Fruit fly (Drosophila melanogaster): ENCODE measurements around the gene hh.

Gene hh

dm6 chr3R:23180980-23181630, 39.4 kb upstream of the hh start (continued):
- TF ChIP-seq croc (GFP tag; conservative IDR thresholded peaks at IDR 0.05): no peak
- TF ChIP-seq Rfx (GFP tag; IDR thresholded peaks at IDR 0.05): no peak
- TF ChIP-seq zfh1 (GFP tag; IDR thresholded peaks at IDR 0.05): no peak
- no peak for TF ChIP-seq mld (GFP tag; IDR thresholded peaks at IDR 0.05; ENCODE audit: partially characterized antibody)
- no peak for TF ChIP-seq Mes4 (GFP tag; optimal IDR thresholded peaks at IDR 0.05)
- TF ChIP-seq CG2116 (GFP tag; optimal IDR thresholded peaks at IDR 0.05): no peak
- TF ChIP-seq bcd (GFP tag; optimal IDR thresholded peaks at IDR 0.05): no peak
- peak; percentile 84 for TF ChIP-seq Meics (GFP tag; optimal IDR thresholded peaks at IDR 0.05)
- no peak for TF ChIP-seq CTCF (GFP tag; optimal IDR thresholded peaks at IDR 0.05)
- TF ChIP-seq wek (GFP tag; optimal IDR thresholded peaks at IDR 0.05): no peak
- no peak for TF ChIP-seq Awh (GFP tag; IDR thresholded peaks at IDR 0.05)
- TF ChIP-seq CG17328 (GFP tag; IDR thresholded peaks at IDR 0.05): no peak
- no peak for TF ChIP-seq trh (GFP tag; optimal IDR thresholded peaks at IDR 0.05)
- TF ChIP-seq klu (GFP tag; IDR thresholded peaks at IDR 0.05): no peak
- TF ChIP-seq CG4328 (GFP tag; optimal IDR thresholded peaks at IDR 0.05): no peak
- TF ChIP-seq Doc2 (GFP tag; IDR thresholded peaks at IDR 0.05): no peak
- peak; percentile 17 for TF ChIP-seq CG8359 (GFP tag; optimal IDR thresholded peaks at IDR 0.05; ENCODE audit: borderline replicate concordance)
- peak; percentile 27 for TF ChIP-seq CG7556 (GFP tag; optimal IDR thresholded peaks at IDR 0.05)
- no peak for TF ChIP-seq Drgx (GFP tag; IDR thresholded peaks at IDR 0.05)
- no peak for TF ChIP-seq crp (GFP tag; optimal IDR thresholded peaks at IDR 0.05)
- TF ChIP-seq sob (GFP tag; IDR thresholded peaks at IDR 0.05): no peak
- peak; percentile 20 for TF ChIP-seq Sry-β (GFP tag; optimal IDR thresholded peaks at IDR 0.05)
- no peak for TF ChIP-seq sens-2 (GFP tag; IDR thresholded peaks at IDR 0.05)
- no peak for TF ChIP-seq Xrp1 (GFP tag; IDR thresholded peaks at IDR 0.05)
- TF ChIP-seq CG3407 (GFP tag; optimal IDR thresholded peaks at IDR 0.05): no peak
- TF ChIP-seq CG17912 (GFP tag; optimal IDR thresholded peaks at IDR 0.05): no peak
- no peak for TF ChIP-seq HLHmδ (GFP tag; optimal IDR thresholded peaks at IDR 0.05)
- TF ChIP-seq hkb (optimal IDR thresholded peaks at IDR 0.05): no peak
- TF ChIP-seq hkb (GFP tag; IDR thresholded peaks at IDR 0.05): no peak
- TF ChIP-seq CG15073 (GFP tag; optimal IDR thresholded peaks at IDR 0.05): no peak
- TF ChIP-seq Blimp-1 (GFP tag; optimal IDR thresholded peaks at IDR 0.05): peak; percentile 72
- TF ChIP-seq pan (optimal IDR thresholded peaks at IDR 0.05): no peak
- no peak for TF ChIP-seq pan (GFP tag; optimal IDR thresholded peaks at IDR 0.05 in 1 of 2, IDR thresholded peaks at IDR 0.05 in 1 of 2)
- no peak for TF ChIP-seq kni (GFP tag; optimal IDR thresholded peaks at IDR 0.05)
- TF ChIP-seq CG6813 (GFP tag; optimal IDR thresholded peaks at IDR 0.05): peak; percentile 29
- TF ChIP-seq br (optimal IDR thresholded peaks at IDR 0.05): no peak
- no peak for TF ChIP-seq ase (GFP tag; IDR thresholded peaks at IDR 0.05)
- TF ChIP-seq chif (GFP tag; optimal IDR thresholded peaks at IDR 0.05): no peak
- TF ChIP-seq HmgD (GFP tag; optimal IDR thresholded peaks at IDR 0.05): no peak
- TF ChIP-seq esg (GFP tag; conservative IDR thresholded peaks at IDR 0.05): no peak
- TF ChIP-seq Lim3 (GFP tag; IDR thresholded peaks at IDR 0.05): no peak
- no peak for TF ChIP-seq MESR4 (GFP tag; optimal IDR thresholded peaks at IDR 0.05)
- no peak for TF ChIP-seq tna (GFP tag; IDR thresholded peaks at IDR 0.05; ENCODE audit: partially characterized antibody)
- TF ChIP-seq gsb-n (tag; optimal IDR thresholded peaks at IDR 0.05): peak; percentile 6
- TF ChIP-seq Usf (GFP tag; optimal IDR thresholded peaks at IDR 0.05): no peak
- TF ChIP-seq CG15514 (GFP tag; optimal IDR thresholded peaks at IDR 0.05): peak; percentile 31
- peak; percentile 29; the same call in 1 of the 3 replicates for TF ChIP-seq CG11695 (GFP tag; IDR thresholded peaks at IDR 0.05)
- no peak for TF ChIP-seq BEAF-32 (GFP tag; optimal IDR thresholded peaks at IDR 0.05)
- TF ChIP-seq Fer2 (tag; optimal IDR thresholded peaks at IDR 0.05): no peak
- TF ChIP-seq CG30403 (GFP tag; optimal IDR thresholded peaks at IDR 0.05): no peak
- TF ChIP-seq fu2 (GFP tag; optimal IDR thresholded peaks at IDR 0.05): no peak

Measured in whole organism, embryonic.